Worm (Caenorhabditis elegans) whole organism, L1 larva: ENCODE data around the gene fbxc-15.
A peak's percentile ranks its signal among the peaks of the same experiment; 100 is the strongest.

Experiments
- C04F5.9 ChIP-seq: sonication (generic microtip); optimal IDR thresholded peaks from 2 replicates; lab custom pipeline; 2016; ENCODE audit warnings: missing genetic modification characterization, missing compliant biosample characterization
- C16A3.4 ChIP-seq: fragments of 150-350 bp; optimal IDR thresholded peaks from 2 replicates; lab custom pipeline; 2014; ENCODE audit warnings: missing biosample characterization, missing genetic modification characterization
- C34B4.2 ChIP-seq: sonication (generic microtip); optimal IDR thresholded peaks from 2 replicates; lab custom pipeline; 2017; ENCODE audit warnings: mild to moderate bottlenecking, missing genetic modification characterization, missing compliant biosample characterization
- aha-1 ChIP-seq: fragments of 150-350 bp; optimal IDR thresholded peaks from 2 replicates; lab custom pipeline; 2014; ENCODE audit warnings: missing biosample characterization, missing genetic modification characterization
- ceh-82 ChIP-seq, 3 experiments: fragments of 150-350 bp in 1 of 3; sonication (generic microtip) in 2 of 3; optimal IDR thresholded peaks; 2 replicates each; lab custom pipeline; 2014 to 2017; ENCODE audit warnings: missing biosample characterization in 3 of 3, missing genetic modification characterization in 3 of 3
- ceh-90 ChIP-seq: sonication (generic microtip); optimal IDR thresholded peaks from 2 replicates; lab custom pipeline; 2016; ENCODE audit warnings: missing genetic modification characterization, missing compliant biosample characterization
- dpl-1 ChIP-seq, 3 experiments: fragments of 150-350 bp in 2 of 3; sonication (generic microtip) in 1 of 3; optimal IDR thresholded peaks; 2 replicates each; lab custom pipeline; 2014 to 2017; ENCODE audit warnings: missing biosample characterization in 3 of 3, missing genetic modification characterization in 3 of 3, missing genetic modification reagents in 3 of 3
- efl-1 ChIP-seq, 4 experiments: fragments of 150-350 bp; optimal IDR thresholded peaks in 3 of 4; peaks in 1 of 4; 1 replicate in 1 of 4; 2 replicates in 3 of 4; lab custom pipeline; 2014; ENCODE audit warnings: missing biosample characterization in 2 of 4, missing genetic modification characterization in 2 of 4, missing genetic modification reagents in 2 of 4
- egl-13 ChIP-seq: sonication (generic microtip); optimal IDR thresholded peaks from 2 replicates; lab custom pipeline; 2016; ENCODE audit warnings: missing genotype, missing genetic modification reagents, missing genetic modification characterization, missing compliant biosample characterization
- elt-2 ChIP-seq: sonication (generic microtip); optimal IDR thresholded peaks from 2 replicates; lab custom pipeline; 2016; ENCODE audit warnings: missing genetic modification characterization, mild to moderate bottlenecking, inconsistent platforms, missing compliant biosample characterization, missing genetic modification reagents
- fkh-4 ChIP-seq: sonication (generic microtip); optimal IDR thresholded peaks from 2 replicates; lab custom pipeline; 2016; ENCODE audit warnings: missing compliant biosample characterization, missing genetic modification characterization, borderline replicate concordance
- fkh-8 ChIP-seq: sonication (generic microtip); optimal IDR thresholded peaks from 2 replicates; lab custom pipeline; 2016; ENCODE audit warnings: mild to moderate bottlenecking, missing genetic modification characterization, missing compliant biosample characterization
- fos-1 ChIP-seq: fragments of 150-350 bp; optimal IDR thresholded peaks from 2 replicates; lab custom pipeline; 2014; ENCODE audit warnings: missing biosample characterization, missing genetic modification characterization
- hlh-17 ChIP-seq: fragments of 200-800 bp; sonication (Bioruptor generic); optimal IDR thresholded peaks from 2 replicates; lab custom pipeline; 2018; ENCODE audit warnings: missing genetic modification characterization, mild to moderate bottlenecking, missing compliant biosample characterization, moderate library complexity, borderline replicate concordance
- hpl-2 ChIP-seq: fragments of 150-350 bp; optimal IDR thresholded peaks from 2 replicates; lab custom pipeline; 2014; ENCODE audit warnings: missing biosample characterization, missing genetic modification reagents, missing genetic modification characterization
- irx-1 ChIP-seq: sonication (generic microtip); optimal IDR thresholded peaks from 2 replicates; lab custom pipeline; 2016; ENCODE audit warnings: missing genetic modification characterization, missing compliant biosample characterization
- jun-1 ChIP-seq: fragments of 150-350 bp; optimal IDR thresholded peaks from 2 replicates; lab custom pipeline; 2014; ENCODE audit warnings: missing biosample characterization, missing genetic modification reagents, missing genetic modification characterization
- lin-13 ChIP-seq: fragments of 150-350 bp; optimal IDR thresholded peaks from 2 replicates; lab custom pipeline; 2014; ENCODE audit warnings: missing biosample characterization, missing genetic modification reagents, missing genetic modification characterization
- lin-14 ChIP-seq: fragments of 200-800 bp; sonication (Bioruptor generic); optimal IDR thresholded peaks from 2 replicates; lab custom pipeline; 2018; ENCODE audit warnings: mild to moderate bottlenecking, missing genetic modification characterization, moderate library complexity, missing compliant biosample characterization
- lsy-2 ChIP-seq, 2 experiments: fragments of 150-350 bp; optimal IDR thresholded peaks; 2 replicates each; lab custom pipeline; 2014; ENCODE audit warnings: missing biosample characterization in 2 of 2, missing genetic modification characterization in 2 of 2
- mab-9 ChIP-seq: fragments of 200-800 bp; sonication (Bioruptor generic); IDR thresholded peaks from 2 replicates; pipeline ENCODE4 v1.3.6; 2022; ENCODE audit warnings: missing genetic modification reagents, missing genetic modification characterization, missing compliant biosample characterization
- mef-2 ChIP-seq: fragments of 150-350 bp; optimal IDR thresholded peaks from 2 replicates; lab custom pipeline; 2014; ENCODE audit warnings: missing biosample characterization, missing genetic modification characterization
- mep-1 ChIP-seq: fragments of 150-350 bp; optimal IDR thresholded peaks from 2 replicates; lab custom pipeline; 2014; ENCODE audit warnings: missing biosample characterization, missing genetic modification characterization
- nhr-11 ChIP-seq: fragments of 150-350 bp; optimal IDR thresholded peaks from 2 replicates; lab custom pipeline; 2014; ENCODE audit warnings: missing biosample characterization, missing genetic modification characterization
- nhr-12 ChIP-seq: sonication (generic microtip); optimal IDR thresholded peaks from 2 replicates; lab custom pipeline; 2017; ENCODE audit warnings: missing biosample characterization, missing genetic modification characterization
- nhr-20 ChIP-seq: sonication (generic microtip); optimal IDR thresholded peaks from 2 replicates; lab custom pipeline; 2016; ENCODE audit warnings: mild to moderate bottlenecking, missing genetic modification characterization, missing compliant biosample characterization
- nhr-47 ChIP-seq: sonication (generic microtip); optimal IDR thresholded peaks from 2 replicates; lab custom pipeline; 2016; ENCODE audit warnings: mild to moderate bottlenecking, missing genetic modification characterization, moderate library complexity, missing compliant biosample characterization
- nhr-76 ChIP-seq: sonication (generic microtip); optimal IDR thresholded peaks from 2 replicates; lab custom pipeline; 2017; ENCODE audit warnings: missing biosample characterization, missing genetic modification characterization
- nhr-90 ChIP-seq: sonication (generic microtip); optimal IDR thresholded peaks from 2 replicates; lab custom pipeline; 2016; ENCODE audit warnings: mild to moderate bottlenecking, missing genetic modification characterization, missing compliant biosample characterization; ENCODE audit not compliant: poor library complexity
- pax-3 ChIP-seq: fragments of 200-800 bp; sonication (Bioruptor generic); optimal IDR thresholded peaks from 2 replicates; lab custom pipeline; 2018; ENCODE audit warnings: mild to moderate bottlenecking, missing genetic modification characterization, moderate library complexity, missing compliant biosample characterization
- snpc-4 ChIP-seq: fragments of 150-350 bp; optimal IDR thresholded peaks from 2 replicates; lab custom pipeline; 2014; ENCODE audit warnings: missing biosample characterization, missing genetic modification characterization
- snu-23 ChIP-seq: sonication (generic microtip); optimal IDR thresholded peaks from 2 replicates; lab custom pipeline; 2016; ENCODE audit warnings: missing genetic modification characterization, missing compliant biosample characterization
- sox-4 ChIP-seq: sonication (generic microtip); optimal IDR thresholded peaks from 2 replicates; lab custom pipeline; 2016; ENCODE audit warnings: missing genetic modification characterization, missing compliant biosample characterization
- sup-37 ChIP-seq: fragments of 200-800 bp; sonication (Bioruptor generic); optimal IDR thresholded peaks from 2 replicates; lab custom pipeline; 2018; ENCODE audit warnings: mild to moderate bottlenecking, missing genetic modification characterization, missing compliant biosample characterization
- tbx-2 ChIP-seq: sonication (generic microtip); optimal IDR thresholded peaks from 2 replicates; lab custom pipeline; 2016; ENCODE audit warnings: missing genetic modification characterization, missing compliant biosample characterization
- tlp-1 ChIP-seq: fragments of 150-350 bp; optimal IDR thresholded peaks from 2 replicates; lab custom pipeline; 2014; ENCODE audit warnings: missing biosample characterization, missing genetic modification characterization
- unc-62 ChIP-seq: fragments of 150-350 bp; optimal IDR thresholded peaks from 2 replicates; lab custom pipeline; 2014; ENCODE audit warnings: missing biosample characterization, missing genetic modification reagents, missing genetic modification characterization
- vab-15 ChIP-seq: sonication (generic microtip); optimal IDR thresholded peaks from 2 replicates; lab custom pipeline; 2017; ENCODE audit warnings: missing genotype, mild to moderate bottlenecking, missing genetic modification characterization, missing compliant biosample characterization
- xbp-1 ChIP-seq: sonication (generic microtip); optimal IDR thresholded peaks from 2 replicates; lab custom pipeline; 2016; ENCODE audit warnings: missing genetic modification characterization, missing compliant biosample characterization
- zip-4 ChIP-seq: fragments of 200-800 bp; sonication (Bioruptor generic); optimal IDR thresholded peaks from 2 replicates; lab custom pipeline; 2018; ENCODE audit warnings: mild to moderate bottlenecking, missing genetic modification characterization, moderate library complexity, missing compliant biosample characterization
- ztf-11 ChIP-seq, 2 experiments: sonication (generic microtip); optimal IDR thresholded peaks; 2 replicates each; lab custom pipeline; 2016 to 2017; ENCODE audit warnings: missing genetic modification characterization in 2 of 2, missing biosample characterization in 1 of 2, missing compliant biosample characterization in 1 of 2

fbxc-15 gene

ce11 chrII:950374-950773 lies 28.8 kb upstream of the fbxc-15 start (continued):
- TF ChIP-seq zip-4 (GFP tag; lab: Kevin White, UChicago) (peak; percentile 48), efl-1 (optimal IDR thresholded peaks at IDR 0.05; lab: Kevin White, UChicago) (no peak), efl-1 (GFP tag; optimal IDR thresholded peaks at IDR 0.05 in 1 of 2; lab: Kevin White, UChicago) (no peak), C16A3.4 (no peak), fos-1 (tag; lab: Kevin White, UChicago) (no peak), xbp-1 (no peak), ztf-11 (tag; optimal IDR thresholded peaks at IDR 0.05; lab: Kevin White, UChicago) (no peak)

- TF ChIP-seq efl-1 (optimal IDR thresholded peaks at IDR 0.05; lab: Kevin White, UChicago), result no peak
- peak in 1 of 2 experiments; percentile 59 for TF ChIP-seq efl-1 (GFP tag; optimal IDR thresholded peaks at IDR 0.05 in 1 of 2; lab: Kevin White, UChicago)
- peak; percentile 31 for TF ChIP-seq lin-14
- no peak for TF ChIP-seq snu-23 (GFP tag; lab: Kevin White, UChicago)
- peak; percentile 9 for TF ChIP-seq fkh-8 (tag; lab: Kevin White, UChicago)
- no peak for TF ChIP-seq mab-9
- peak in 1 of 3 experiments; percentile 5 for TF ChIP-seq ceh-82 (tag; optimal IDR thresholded peaks at IDR 0.05; lab: Kevin White, UChicago)
- no peak for TF ChIP-seq vab-15 (tag; lab: Kevin White, UChicago)
Measured at ce11 chrII:953052-953451, 26.2 kb upstream of the fbxc-15 start.

ce11 chrII:954626-955025 lies 24.6 kb upstream of the fbxc-15 start, which contains the start of gene fbxc-7:
Gene fbxc-7, plus strand, starts transcription at chrII:954926.
- peak; percentile 15 for TF ChIP-seq elt-2 (tag; lab: Kevin White, UChicago)

ce11 chrII:958618-959017 lies 20.6 kb upstream of the fbxc-15 start, which contains the start of gene sdz-4:
Gene sdz-4, plus strand, starts transcription at chrII:958918.
- TF ChIP-seq tbx-2 (tag; lab: Kevin White, UChicago), result no peak
- TF ChIP-seq mab-9, result no peak
- no peak for TF ChIP-seq hpl-2 (GFP tag; lab: Kevin White, UChicago)
- TF ChIP-seq jun-1 (tag; lab: Kevin White, UChicago), result no peak
- no peak for TF ChIP-seq irx-1 (tag; lab: Kevin White, UChicago)

ce11 chrII:960218-960617 lies 19.0 kb upstream of the fbxc-15 start, which contains the start of the genes C32B5.18 and C32B5.7:
Gene C32B5.18, plus strand, starts transcription at chrII:960518.
Gene C32B5.7, plus strand, starts transcription at chrII:960528.
- TF ChIP-seq sup-37 (GFP tag; lab: Kevin White, UChicago), result no peak
- no peak for TF ChIP-seq C04F5.9 (tag; lab: Kevin White, UChicago)
- no peak for TF ChIP-seq tlp-1
- no peak for TF ChIP-seq sox-4
- TF ChIP-seq lin-13 (GFP tag; lab: Kevin White, UChicago), result no peak
- TF ChIP-seq vab-15 (tag; lab: Kevin White, UChicago), result no peak
- TF ChIP-seq ceh-82 (tag; optimal IDR thresholded peaks at IDR 0.05; lab: Kevin White, UChicago), result no peak
- no peak for TF ChIP-seq snpc-4
- TF ChIP-seq mab-9, result no peak
- TF ChIP-seq fkh-4 (tag; lab: Kevin White, UChicago), result no peak
- no peak for TF ChIP-seq nhr-12 (tag; lab: Kevin White, UChicago)
- TF ChIP-seq aha-1 (tag; lab: Kevin White, UChicago), result no peak
- TF ChIP-seq efl-1 (optimal IDR thresholded peaks at IDR 0.05; lab: Kevin White, UChicago), result no peak
- no peak for TF ChIP-seq efl-1 (GFP tag; optimal IDR thresholded peaks at IDR 0.05 in 1 of 2; lab: Kevin White, UChicago)
- no peak for TF ChIP-seq zip-4 (GFP tag; lab: Kevin White, UChicago)
- no peak for TF ChIP-seq lsy-2 (tag; optimal IDR thresholded peaks at IDR 0.05; lab: Kevin White, UChicago)

- TF ChIP-seq mep-1 (tag; lab: Kevin White, UChicago), result no peak
- no peak for TF ChIP-seq snpc-4
- no peak for TF ChIP-seq hpl-2 (GFP tag; lab: Kevin White, UChicago)
- TF ChIP-seq ceh-90 (tag; lab: Kevin White, UChicago), result no peak
- no peak for TF ChIP-seq hlh-17 (GFP tag; lab: Kevin White, UChicago)
- TF ChIP-seq nhr-47, result no peak
- no peak for TF ChIP-seq mef-2 (tag; lab: Kevin White, UChicago)
- TF ChIP-seq dpl-1 (GFP tag; optimal IDR thresholded peaks at IDR 0.05; lab: Kevin White, UChicago), result no peak
- TF ChIP-seq C34B4.2 (tag; lab: Kevin White, UChicago), result no peak
- TF ChIP-seq nhr-20 (tag; lab: Kevin White, UChicago), result no peak
- TF ChIP-seq unc-62, result no peak
- TF ChIP-seq jun-1 (tag; lab: Kevin White, UChicago), result no peak
- no peak for TF ChIP-seq nhr-90 (tag; lab: Kevin White, UChicago)
- TF ChIP-seq nhr-11 (tag; lab: Kevin White, UChicago), result no peak
- no peak for TF ChIP-seq pax-3 (tag; lab: Kevin White, UChicago)
- no peak for TF ChIP-seq egl-13 (tag; lab: Kevin White, UChicago)
- TF ChIP-seq nhr-76 (tag; lab: Kevin White, UChicago), result no peak
- no peak for TF ChIP-seq fkh-4 (tag; lab: Kevin White, UChicago)
Measured at ce11 chrII:961961-962360, 17.3 kb upstream of the fbxc-15 start, which contains the start of gene C32B5.13. Gene C32B5.13, minus strand, starts transcription at chrII:962061.
